Worm (Caenorhabditis elegans) whole organism, L2 larva: ENCODE data around the gene marg-1.

Experiments used
- ama-1 ChIP-seq: fragments of 150-350 bp; optimal IDR thresholded peaks from 2 replicates; lab custom pipeline; 2018; ENCODE audit warnings: inconsistent platforms
- blmp-1 ChIP-seq: sonication (generic microtip); optimal IDR thresholded peaks from 2 replicates; lab custom pipeline; 2017; ENCODE audit warnings: missing genetic modification characterization, mild to moderate bottlenecking, missing compliant biosample characterization, antibody characterized with exemption, moderate library complexity; ENCODE audit not compliant: insufficient read depth
- ceh-16 ChIP-seq: fragments of 150-350 bp; optimal IDR thresholded peaks from 2 replicates; lab custom pipeline; 2014; ENCODE audit warnings: missing biosample characterization, missing genetic modification characterization
- ceh-82 ChIP-seq: fragments of 150-350 bp; optimal IDR thresholded peaks from 2 replicates; lab custom pipeline; 2014; ENCODE audit warnings: missing biosample characterization, missing genetic modification characterization
- egl-27 ChIP-seq: sonication (generic microtip); optimal IDR thresholded peaks from 3 replicates; lab custom pipeline; 2017; ENCODE audit warnings: missing biosample characterization, missing genetic modification reagents, missing genetic modification characterization
- elt-3 ChIP-seq: sonication (generic microtip); optimal IDR thresholded peaks from 2 replicates; lab custom pipeline; 2017; ENCODE audit warnings: missing biosample characterization, missing genetic modification characterization
- nhr-11 ChIP-seq: fragments of 150-350 bp; optimal IDR thresholded peaks from 2 replicates; lab custom pipeline; 2014; ENCODE audit warnings: missing biosample characterization, missing genetic modification characterization
- nhr-237 ChIP-seq: fragments of 150-350 bp; optimal IDR thresholded peaks from 2 replicates; lab custom pipeline; 2014; ENCODE audit warnings: missing biosample characterization, missing genetic modification characterization
- nhr-77 ChIP-seq: fragments of 150-350 bp; optimal IDR thresholded peaks from 2 replicates; lab custom pipeline; 2014; ENCODE audit warnings: missing biosample characterization, missing genetic modification characterization
- peb-1 ChIP-seq: fragments of 150-350 bp; optimal IDR thresholded peaks from 2 replicates; lab custom pipeline; 2014; ENCODE audit warnings: missing biosample characterization, missing genetic modification characterization
- sma-3 ChIP-seq: sonication (generic microtip); optimal IDR thresholded peaks from 2 replicates; lab custom pipeline; 2016; ENCODE audit warnings: missing genetic modification reagents, missing genetic modification characterization, missing compliant biosample characterization
- unc-39 ChIP-seq: fragments of 150-350 bp; optimal IDR thresholded peaks from 2 replicates; lab custom pipeline; 2014; ENCODE audit warnings: missing biosample characterization, missing genetic modification characterization
- zag-1 ChIP-seq: fragments of 150-350 bp; optimal IDR thresholded peaks from 2 replicates; lab custom pipeline; 2014; ENCODE audit warnings: missing biosample characterization, missing genetic modification characterization
- ztf-1 ChIP-seq: fragments of 200-800 bp; sonication (Bioruptor generic); conservative IDR thresholded peaks from 2 replicates; pipeline ENCODE4 v1.3.6; 2022; ENCODE audit warnings: missing genetic modification characterization, missing compliant biosample characterization

- TF ChIP-seq egl-27 (tag; lab: Kevin White, UChicago) (no peak), unc-39 (tag; lab: Kevin White, UChicago) (no peak), nhr-11 (tag; lab: Kevin White, UChicago) (no peak), elt-3 (no peak), sma-3 (GFP tag; lab: Kevin White, UChicago) (no peak), blmp-1 (tag; lab: Kevin White, UChicago) (no peak), ceh-16 (tag; lab: Kevin White, UChicago) (no peak), ztf-1 (GFP tag; lab: Robert Waterston, UW) (no peak), zag-1 (tag; lab: Kevin White, UChicago) (no peak), ceh-82 (no peak), peb-1 (tag; lab: Kevin White, UChicago) (no peak), ama-1 (lab: Kevin White, UChicago) (no peak), nhr-77 (tag; lab: Kevin White, UChicago) (no peak), nhr-237 (tag; lab: Kevin White, UChicago) (no peak)
These were observed 11.8 kb upstream of the marg-1 start, which contains the start of gene idpp-5 for ce11 chrX:3792715-3793114.
